Worm (Caenorhabditis elegans) whole organism, young adult: ENCODE results near the gene F11E6.4.

Source experiments
- F10E7.11 ChIP-seq: sonication (generic microtip); optimal IDR thresholded peaks from 2 replicates; lab custom pipeline; 2017; ENCODE audit warnings: mild to moderate bottlenecking, missing genetic modification characterization, moderate library complexity, missing compliant biosample characterization
- F23B12.7 ChIP-seq: sonication (generic microtip); optimal IDR thresholded peaks from 2 replicates; lab custom pipeline; 2017; ENCODE audit warnings: missing genetic modification characterization, mild to moderate bottlenecking, missing compliant biosample characterization, antibody characterized with exemption, moderate library complexity; ENCODE audit not compliant: insufficient read depth
- F39B2.1 ChIP-seq: fragments of 200-800 bp; sonication (Bioruptor generic); IDR thresholded peaks from 2 replicates; pipeline ENCODE4 v1.3.6; 2022; ENCODE audit warnings: missing genetic modification reagents, missing genetic modification characterization, missing compliant biosample characterization
- ceh-27 ChIP-seq: fragments of 200-800 bp; sonication (Bioruptor generic); optimal IDR thresholded peaks from 2 replicates; lab custom pipeline; 2018; ENCODE audit warnings: mild to moderate bottlenecking, missing genetic modification characterization, moderate library complexity, missing compliant biosample characterization
- ceh-91 ChIP-seq: fragments of 200-800 bp; sonication (Bioruptor generic); IDR thresholded peaks from 2 replicates; pipeline ENCODE4 v1.3.6; 2022; ENCODE audit warnings: missing genetic modification reagents, missing genetic modification characterization, missing compliant biosample characterization
- egl-18 ChIP-seq: fragments of 200-800 bp; sonication (Bioruptor generic); IDR thresholded peaks from 2 replicates; pipeline ENCODE4 v1.3.6; 2022; ENCODE audit warnings: missing genetic modification reagents, missing genetic modification characterization, missing compliant biosample characterization
- lin-26 ChIP-seq: fragments of 200-800 bp; sonication (Bioruptor generic); IDR thresholded peaks from 2 replicates; pipeline ENCODE4 v1.3.6; 2022; ENCODE audit warnings: missing genetic modification reagents, missing genetic modification characterization, missing compliant biosample characterization
- lin-40 ChIP-seq: sonication (generic microtip); optimal IDR thresholded peaks from 2 replicates; lab custom pipeline; 2016; ENCODE audit warnings: missing genetic modification characterization, mild to moderate bottlenecking, missing compliant biosample characterization, missing genotype, missing genetic modification reagents
- nfya-1 ChIP-seq: sonication (generic microtip); optimal IDR thresholded peaks from 2 replicates; lab custom pipeline; 2017; ENCODE audit warnings: antibody characterized with exemption, missing compliant biosample characterization, missing genetic modification characterization, borderline replicate concordance; ENCODE audit not compliant: insufficient read depth
- nhr-179 ChIP-seq: sonication (generic microtip); optimal IDR thresholded peaks from 2 replicates; lab custom pipeline; 2016; ENCODE audit warnings: mild to moderate bottlenecking, missing genetic modification characterization, missing compliant biosample characterization
- snpc-4 ChIP-seq, 5 experiments: fragments of 150-350 bp in 1 of 5; sonication (generic microtip) in 4 of 5; optimal IDR thresholded peaks; 2 replicates each; lab custom pipeline; 2014 to 2018; ENCODE audit warnings: missing genetic modification characterization in 5 of 5, missing biosample characterization in 3 of 5, antibody characterized with exemption in 2 of 5, mild to moderate bottlenecking in 2 of 5, missing compliant biosample characterization in 2 of 5, missing genotype in 2 of 5, moderate library complexity in 2 of 5, missing genetic modification reagents in 1 of 5
- unc-130 ChIP-seq: sonication (generic microtip); optimal IDR thresholded peaks from 2 replicates; lab custom pipeline; 2016; ENCODE audit warnings: missing genetic modification reagents, missing genetic modification characterization, missing compliant biosample characterization
- ztf-28 ChIP-seq: fragments of 200-800 bp; sonication (Bioruptor generic); IDR thresholded peaks from 2 replicates; pipeline ENCODE4 v1.3.6; 2022; ENCODE audit warnings: missing genetic modification reagents, missing genetic modification characterization, missing compliant biosample characterization

DNA sequence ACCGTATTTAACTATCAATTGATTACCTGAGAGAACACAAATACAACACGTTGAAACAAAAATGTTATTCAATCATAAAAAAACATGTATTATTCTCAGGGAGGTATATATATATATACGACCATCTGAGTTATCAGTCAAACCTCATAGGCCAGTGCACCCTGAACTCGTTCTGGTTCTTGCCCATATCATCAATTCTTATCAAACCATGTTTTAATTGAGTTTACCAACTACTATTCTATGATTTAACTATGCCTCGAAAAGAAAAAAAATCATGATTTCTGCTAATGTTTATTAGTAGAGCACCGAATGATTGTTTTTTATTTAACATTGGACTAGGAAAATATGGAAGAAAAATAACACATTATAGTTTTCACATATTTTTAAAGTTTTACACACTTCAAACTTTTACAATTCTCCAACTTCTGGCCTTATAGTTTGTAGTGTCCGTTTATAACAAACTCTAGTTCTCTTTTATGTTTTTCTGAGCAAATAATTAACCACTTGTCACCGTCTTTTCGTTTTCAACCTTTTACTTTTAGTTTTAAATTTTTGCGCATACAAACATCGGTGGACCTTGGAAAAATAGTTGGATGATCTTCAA lies 37.8 kb downstream of the F11E6.4 start:
- TF ChIP-seq ceh-27 (GFP tag; lab: Kevin White, UChicago) (no peak), ztf-28 (GFP tag; lab: Robert Waterston, UW) (no peak), unc-130 (GFP tag; lab: Kevin White, UChicago) (no peak), snpc-4 (GFP tag; optimal IDR thresholded peaks at IDR 0.05; lab: Kevin White, UChicago) (no peak), snpc-4 (tag; optimal IDR thresholded peaks at IDR 0.05; lab: Kevin White, UChicago) (no peak), egl-18 (GFP tag; lab: Robert Waterston, UW) (no peak), nhr-179 (tag; lab: Kevin White, UChicago) (no peak), F23B12.7 (no peak), lin-40 (tag; lab: Kevin White, UChicago) (no peak), nfya-1 (no peak), lin-26 (GFP tag; lab: Robert Waterston, UW) (no peak), ceh-91 (no peak), F10E7.11 (tag; lab: Kevin White, UChicago) (no peak), F39B2.1 (GFP tag; lab: Robert Waterston, UW) (no peak)
